Worm (Caenorhabditis elegans) whole organism, L1 larva: ENCODE results near the gene R02D3.8.

Experiments used
- C04F5.9 ChIP-seq: sonication (generic microtip); optimal IDR thresholded peaks from 2 replicates; lab custom pipeline; 2016; ENCODE audit warnings: missing genetic modification characterization, missing compliant biosample characterization
- C34B4.2 ChIP-seq: sonication (generic microtip); optimal IDR thresholded peaks from 2 replicates; lab custom pipeline; 2017; ENCODE audit warnings: mild to moderate bottlenecking, missing genetic modification characterization, missing compliant biosample characterization
- aha-1 ChIP-seq: fragments of 150-350 bp; optimal IDR thresholded peaks from 2 replicates; lab custom pipeline; 2014; ENCODE audit warnings: missing biosample characterization, missing genetic modification characterization
- alr-1 ChIP-seq: fragments of 200-800 bp; sonication (Bioruptor generic); optimal IDR thresholded peaks from 2 replicates; lab custom pipeline; 2018; ENCODE audit warnings: borderline replicate concordance, mild to moderate bottlenecking, missing genetic modification characterization, missing compliant biosample characterization
- ama-1 ChIP-seq: fragments of 150-350 bp; optimal IDR thresholded peaks from 2 replicates; lab custom pipeline; 2014
- ceh-63 ChIP-seq: fragments of 200-800 bp; sonication (Bioruptor generic); optimal IDR thresholded peaks from 2 replicates; lab custom pipeline; 2018; ENCODE audit warnings: mild to moderate bottlenecking, missing genetic modification characterization, missing compliant biosample characterization
- dsc-1 ChIP-seq: sonication (generic microtip); optimal IDR thresholded peaks from 2 replicates; lab custom pipeline; 2016; ENCODE audit warnings: mild to moderate bottlenecking, missing genetic modification characterization, missing compliant biosample characterization
- efl-1 ChIP-seq, 4 experiments: fragments of 150-350 bp; optimal IDR thresholded peaks in 3 of 4; peaks in 1 of 4; 1 replicate in 1 of 4; 2 replicates in 3 of 4; lab custom pipeline; 2014; ENCODE audit warnings: missing biosample characterization in 2 of 4, missing genetic modification characterization in 2 of 4, missing genetic modification reagents in 2 of 4
- efl-3 ChIP-seq: fragments of 200-800 bp; sonication (Bioruptor generic); optimal IDR thresholded peaks from 2 replicates; lab custom pipeline; 2018; ENCODE audit warnings: mild to moderate bottlenecking, missing genetic modification characterization, missing compliant biosample characterization
- egl-13 ChIP-seq: sonication (generic microtip); optimal IDR thresholded peaks from 2 replicates; lab custom pipeline; 2016; ENCODE audit warnings: missing genotype, missing genetic modification reagents, missing genetic modification characterization, missing compliant biosample characterization
- egl-27 ChIP-seq, 2 experiments: fragments of 150-350 bp in 1 of 2; sonication (generic microtip); optimal IDR thresholded peaks; 3 replicates each; lab custom pipeline; 2017 to 2018; ENCODE audit warnings: missing biosample characterization in 2 of 2, missing genetic modification characterization in 2 of 2, missing genetic modification reagents in 2 of 2
- elt-3 ChIP-seq, 6 experiments: fragments of 150-350 bp in 1 of 6; sonication (generic microtip); optimal IDR thresholded peaks; 2 replicates each; lab custom pipeline; 2017 to 2018; ENCODE audit warnings: missing biosample characterization in 6 of 6, missing genetic modification characterization in 6 of 6, inconsistent platforms in 1 of 6
- ets-5 ChIP-seq: fragments of 200-800 bp; sonication (Bioruptor generic); IDR thresholded peaks from 2 replicates; pipeline ENCODE4 v1.3.6; 2022; ENCODE audit warnings: missing genetic modification characterization, missing compliant biosample characterization
- fkh-4 ChIP-seq: sonication (generic microtip); optimal IDR thresholded peaks from 2 replicates; lab custom pipeline; 2016; ENCODE audit warnings: missing compliant biosample characterization, missing genetic modification characterization, borderline replicate concordance
- fkh-8 ChIP-seq: sonication (generic microtip); optimal IDR thresholded peaks from 2 replicates; lab custom pipeline; 2016; ENCODE audit warnings: mild to moderate bottlenecking, missing genetic modification characterization, missing compliant biosample characterization
- fos-1 ChIP-seq: fragments of 150-350 bp; optimal IDR thresholded peaks from 2 replicates; lab custom pipeline; 2014; ENCODE audit warnings: missing biosample characterization, missing genetic modification characterization
- grh-1 ChIP-seq: fragments of 200-800 bp; sonication (Bioruptor generic); IDR thresholded peaks from 2 replicates; pipeline ENCODE4 v1.3.6; 2022; ENCODE audit warnings: missing genetic modification reagents, missing genetic modification characterization, missing compliant biosample characterization
- hlh-17 ChIP-seq: fragments of 200-800 bp; sonication (Bioruptor generic); optimal IDR thresholded peaks from 2 replicates; lab custom pipeline; 2018; ENCODE audit warnings: missing genetic modification characterization, mild to moderate bottlenecking, missing compliant biosample characterization, moderate library complexity, borderline replicate concordance
- hpl-2 ChIP-seq: fragments of 150-350 bp; optimal IDR thresholded peaks from 2 replicates; lab custom pipeline; 2014; ENCODE audit warnings: missing biosample characterization, missing genetic modification reagents, missing genetic modification characterization
- irx-1 ChIP-seq: sonication (generic microtip); optimal IDR thresholded peaks from 2 replicates; lab custom pipeline; 2016; ENCODE audit warnings: missing genetic modification characterization, missing compliant biosample characterization
- lin-14 ChIP-seq: fragments of 200-800 bp; sonication (Bioruptor generic); optimal IDR thresholded peaks from 2 replicates; lab custom pipeline; 2018; ENCODE audit warnings: mild to moderate bottlenecking, missing genetic modification characterization, moderate library complexity, missing compliant biosample characterization
- lin-15B ChIP-seq: fragments of 150-350 bp; sonication (generic microtip); optimal IDR thresholded peaks from 3 replicates; lab custom pipeline; 2014; ENCODE audit warnings: missing biosample characterization, missing genetic modification characterization
- lin-35 ChIP-seq, 2 experiments: fragments of 150-350 bp; optimal IDR thresholded peaks; 2 replicates each; lab custom pipeline; 2014; ENCODE audit warnings: missing biosample characterization in 2 of 2, missing genetic modification characterization in 2 of 2, missing genetic modification reagents in 2 of 2
- lsy-2 ChIP-seq, 2 experiments: fragments of 150-350 bp; optimal IDR thresholded peaks; 2 replicates each; lab custom pipeline; 2014; ENCODE audit warnings: missing biosample characterization in 2 of 2, missing genetic modification characterization in 2 of 2
- mef-2 ChIP-seq: fragments of 150-350 bp; optimal IDR thresholded peaks from 2 replicates; lab custom pipeline; 2014; ENCODE audit warnings: missing biosample characterization, missing genetic modification characterization
- nhr-237 ChIP-seq: fragments of 150-350 bp; optimal IDR thresholded peaks from 2 replicates; lab custom pipeline; 2014; ENCODE audit warnings: missing biosample characterization, missing genetic modification characterization
- nhr-28 ChIP-seq: fragments of 150-350 bp; optimal IDR thresholded peaks from 2 replicates; lab custom pipeline; 2014; ENCODE audit warnings: missing biosample characterization, missing genetic modification characterization
- nhr-47 ChIP-seq: sonication (generic microtip); optimal IDR thresholded peaks from 2 replicates; lab custom pipeline; 2016; ENCODE audit warnings: mild to moderate bottlenecking, missing genetic modification characterization, moderate library complexity, missing compliant biosample characterization
- nhr-76 ChIP-seq: sonication (generic microtip); optimal IDR thresholded peaks from 2 replicates; lab custom pipeline; 2017; ENCODE audit warnings: missing biosample characterization, missing genetic modification characterization
- nhr-90 ChIP-seq: sonication (generic microtip); optimal IDR thresholded peaks from 2 replicates; lab custom pipeline; 2016; ENCODE audit warnings: mild to moderate bottlenecking, missing genetic modification characterization, missing compliant biosample characterization; ENCODE audit not compliant: poor library complexity
- pag-3 ChIP-seq: sonication (generic microtip); optimal IDR thresholded peaks from 2 replicates; lab custom pipeline; 2017; ENCODE audit warnings: missing genetic modification characterization, mild to moderate bottlenecking, missing compliant biosample characterization, antibody characterized with exemption, borderline replicate concordance; ENCODE audit not compliant: insufficient read depth
- pax-3 ChIP-seq: fragments of 200-800 bp; sonication (Bioruptor generic); optimal IDR thresholded peaks from 2 replicates; lab custom pipeline; 2018; ENCODE audit warnings: mild to moderate bottlenecking, missing genetic modification characterization, moderate library complexity, missing compliant biosample characterization
- pqm-1 ChIP-seq: sonication (generic microtip); optimal IDR thresholded peaks from 3 replicates; lab custom pipeline; 2017; ENCODE audit warnings: missing biosample characterization, missing genetic modification characterization
- skn-1 ChIP-seq: fragments of 150-350 bp; optimal IDR thresholded peaks from 2 replicates; lab custom pipeline; 2014; ENCODE audit warnings: missing biosample characterization, missing genetic modification characterization
- snpc-4 ChIP-seq: fragments of 150-350 bp; optimal IDR thresholded peaks from 2 replicates; lab custom pipeline; 2014; ENCODE audit warnings: missing biosample characterization, missing genetic modification characterization
- snu-23 ChIP-seq: sonication (generic microtip); optimal IDR thresholded peaks from 2 replicates; lab custom pipeline; 2016; ENCODE audit warnings: missing genetic modification characterization, missing compliant biosample characterization
- sox-4 ChIP-seq: sonication (generic microtip); optimal IDR thresholded peaks from 2 replicates; lab custom pipeline; 2016; ENCODE audit warnings: missing genetic modification characterization, missing compliant biosample characterization
- tlp-1 ChIP-seq: fragments of 150-350 bp; optimal IDR thresholded peaks from 2 replicates; lab custom pipeline; 2014; ENCODE audit warnings: missing biosample characterization, missing genetic modification characterization
- unc-130 ChIP-seq: fragments of 150-350 bp; optimal IDR thresholded peaks from 2 replicates; lab custom pipeline; 2017; ENCODE audit warnings: missing biosample characterization, missing genetic modification characterization, inconsistent platforms
- unc-62 ChIP-seq: fragments of 150-350 bp; optimal IDR thresholded peaks from 2 replicates; lab custom pipeline; 2014; ENCODE audit warnings: missing biosample characterization, missing genetic modification reagents, missing genetic modification characterization
- unc-86 ChIP-seq: sonication (generic microtip); optimal IDR thresholded peaks from 2 replicates; lab custom pipeline; 2016; ENCODE audit warnings: missing genetic modification characterization, missing compliant biosample characterization
- unc-98 ChIP-seq: fragments of 200-800 bp; sonication (Bioruptor generic); IDR thresholded peaks from 2 replicates; pipeline ENCODE4 v1.3.6; 2022; ENCODE audit warnings: missing genetic modification characterization, missing compliant biosample characterization
- vab-15 ChIP-seq: sonication (generic microtip); optimal IDR thresholded peaks from 2 replicates; lab custom pipeline; 2017; ENCODE audit warnings: missing genotype, mild to moderate bottlenecking, missing genetic modification characterization, missing compliant biosample characterization
- xbp-1 ChIP-seq: sonication (generic microtip); optimal IDR thresholded peaks from 2 replicates; lab custom pipeline; 2016; ENCODE audit warnings: missing genetic modification characterization, missing compliant biosample characterization
- zip-4 ChIP-seq: fragments of 200-800 bp; sonication (Bioruptor generic); optimal IDR thresholded peaks from 2 replicates; lab custom pipeline; 2018; ENCODE audit warnings: mild to moderate bottlenecking, missing genetic modification characterization, moderate library complexity, missing compliant biosample characterization
- ztf-11 ChIP-seq, 2 experiments: sonication (generic microtip); optimal IDR thresholded peaks; 2 replicates each; lab custom pipeline; 2016 to 2017; ENCODE audit warnings: missing genetic modification characterization in 2 of 2, missing biosample characterization in 1 of 2, missing compliant biosample characterization in 1 of 2
- ztf-4 ChIP-seq: fragments of 150-350 bp; optimal IDR thresholded peaks from 2 replicates; lab custom pipeline; 2014; ENCODE audit warnings: missing biosample characterization, missing genetic modification characterization

R02D3.8 gene

DNA sequence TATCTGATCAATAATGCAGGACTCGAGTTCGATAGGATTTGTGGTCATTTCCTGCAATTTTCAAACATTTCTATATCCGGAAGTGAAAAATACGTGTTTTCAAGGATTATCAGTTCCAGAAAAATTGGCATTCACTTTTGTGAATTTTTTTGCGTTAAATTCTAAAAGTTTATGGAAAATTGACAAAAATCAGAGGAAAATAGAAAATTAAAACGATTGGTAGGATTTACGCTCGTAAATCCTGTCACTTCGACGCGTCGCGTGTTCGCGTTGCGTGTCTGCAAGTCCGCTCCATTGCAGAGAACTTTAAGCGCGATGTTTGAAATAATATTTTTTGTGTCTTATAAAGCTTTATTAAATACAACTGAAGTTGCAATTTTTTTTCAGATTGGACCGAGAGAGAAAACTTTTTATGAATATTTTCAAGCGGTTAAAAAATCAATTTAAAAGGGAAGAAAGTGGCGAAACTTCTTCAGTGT, 1.6 kb downstream of the R02D3.8 start, which contains the start of gene rcat-1 (continued):
- TF ChIP-seq efl-3 (GFP tag; lab: Kevin White, UChicago) (no peak), fos-1 (tag; lab: Kevin White, UChicago) (peak; percentile 52), hlh-17 (no peak), tlp-1 (tag; lab: Kevin White, UChicago) (no peak), egl-27 (tag; optimal IDR thresholded peaks at IDR 0.05; lab: Kevin White, UChicago) (peak in 1 of 2 experiments; percentile 43), irx-1 (tag; lab: Kevin White, UChicago) (peak; percentile 47), nhr-90 (peak; percentile 55), mef-2 (no peak), sox-4 (tag; lab: Kevin White, UChicago) (no peak), ets-5 (GFP tag; lab: Robert Waterston, UW) (no peak), lsy-2 (tag; optimal IDR thresholded peaks at IDR 0.05; lab: Kevin White, UChicago) (peak; percentile 85 to 96), ztf-4 (tag; lab: Kevin White, UChicago) (no peak), zip-4 (GFP tag; lab: Kevin White, UChicago) (no peak), unc-98 (GFP tag; lab: Robert Waterston, UW) (no peak), snu-23 (peak; percentile 88), unc-62 (GFP tag; lab: Kevin White, UChicago) (no peak), fkh-8 (tag; lab: Kevin White, UChicago) (peak; percentile 76), lin-15B (peak; percentile 96), ceh-63 (GFP tag; lab: Kevin White, UChicago) (no peak), pqm-1 (tag; lab: Kevin White, UChicago) (no peak), fkh-4 (tag; lab: Kevin White, UChicago) (no peak), nhr-237 (tag; lab: Kevin White, UChicago) (peak; percentile 81), egl-13 (no peak), ama-1 (peak; percentile 8), unc-130 (tag; lab: Kevin White, UChicago) (peak; percentile 98), vab-15 (tag; lab: Kevin White, UChicago) (no peak), grh-1 (GFP tag; lab: Robert Waterston, UW) (no peak), ztf-11 (tag; optimal IDR thresholded peaks at IDR 0.05; lab: Kevin White, UChicago) (no peak), snpc-4 (peak; percentile 29), xbp-1 (tag; lab: Kevin White, UChicago) (peak; percentile 75), dsc-1 (tag; lab: Kevin White, UChicago) (peak; percentile 44), skn-1 (tag; lab: Kevin White, UChicago) (peak; percentile 89)

DNA sequence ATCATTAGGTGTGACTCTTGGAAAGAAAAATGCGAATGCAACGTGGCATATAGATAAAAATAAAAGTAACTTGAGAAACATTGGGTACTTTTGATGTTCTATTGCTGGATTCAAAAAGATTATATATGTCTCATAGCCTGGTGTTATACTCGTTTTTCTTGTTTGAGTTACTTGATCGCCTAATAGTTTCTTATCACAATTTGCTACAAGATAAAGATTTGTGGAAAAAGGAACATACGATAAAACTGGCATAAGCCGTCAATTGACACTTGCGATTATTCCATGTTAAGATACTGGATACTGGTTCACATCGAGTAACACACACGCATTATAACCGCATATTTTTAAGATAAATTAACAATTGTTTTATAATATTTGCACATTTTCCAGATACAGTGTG, 4.5 kb downstream of the R02D3.8 start, which contains the start of gene grl-19:
grl-19 (minus strand) TSS at position 101 of the 400 bp plus-strand sequence.
- TF ChIP-seq skn-1 (tag; lab: Kevin White, UChicago) (no peak), nhr-76 (no peak), ama-1 (no peak), C34B4.2 (tag; lab: Kevin White, UChicago) (no peak), hlh-17 (no peak), C04F5.9 (tag; lab: Kevin White, UChicago) (no peak)
- TF ChIP-seq, all 84 proteins: peak for 0

DNA sequence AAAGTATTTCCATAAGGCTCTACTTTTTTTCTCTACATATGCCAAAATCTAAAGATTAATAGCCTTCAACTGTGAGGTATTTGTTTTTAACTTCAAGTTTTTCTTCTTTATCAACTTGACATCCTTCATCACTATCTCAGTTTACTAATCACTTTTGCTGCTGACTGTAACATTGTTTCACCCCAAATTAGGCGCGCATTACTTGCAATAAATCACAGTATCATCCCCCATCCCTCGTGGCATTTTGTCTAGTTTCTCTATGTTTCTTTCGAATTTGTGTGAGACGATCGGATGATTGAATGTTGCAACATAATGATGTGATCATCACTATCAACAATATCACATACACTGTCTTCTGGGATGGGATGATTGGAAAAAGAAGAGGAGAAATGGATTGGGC, 9.5 kb downstream of the R02D3.8 start:
- no peak for TF ChIP-seq nhr-76
- TF ChIP-seq grh-1 (GFP tag; lab: Robert Waterston, UW) = peak; percentile 43; the same call in 1 of the 2 replicates
- TF ChIP-seq unc-130 (tag; lab: Kevin White, UChicago) = peak; percentile 32
- no peak for TF ChIP-seq C34B4.2 (tag; lab: Kevin White, UChicago)
- no peak for TF ChIP-seq unc-86 (tag; lab: Kevin White, UChicago)
- TF ChIP-seq efl-1 (optimal IDR thresholded peaks at IDR 0.05; lab: Kevin White, UChicago) = peak in 1 of 2 experiments; percentile 7
- peak in 1 of 2 experiments; percentile 84 for TF ChIP-seq efl-1 (GFP tag; optimal IDR thresholded peaks at IDR 0.05 in 1 of 2; lab: Kevin White, UChicago)
- peak; percentile 2 for TF ChIP-seq hpl-2 (GFP tag; lab: Kevin White, UChicago)
- TF ChIP-seq lsy-2 (tag; optimal IDR thresholded peaks at IDR 0.05; lab: Kevin White, UChicago) = peak; percentile 13 to 62
- peak; percentile 64 for TF ChIP-seq vab-15 (tag; lab: Kevin White, UChicago)
- TF ChIP-seq alr-1 = no peak
- TF ChIP-seq lin-35 (GFP tag; optimal IDR thresholded peaks at IDR 0.05; lab: Kevin White, UChicago) = peak in 1 of 2 experiments; percentile 76
- peak in 3 of 6 experiments; percentile 35 to 98 (median 92) for TF ChIP-seq elt-3 (tag; optimal IDR thresholded peaks at IDR 0.05; lab: Kevin White, UChicago)
- TF ChIP-seq aha-1 (tag; lab: Kevin White, UChicago) = no peak
- TF ChIP-seq lin-14 (GFP tag; lab: Kevin White, UChicago) = peak; percentile 67
- no peak for TF ChIP-seq nhr-28 (tag; lab: Kevin White, UChicago)
- TF ChIP-seq snu-23 = peak; percentile 64
- peak; percentile 44 for TF ChIP-seq nhr-47 (tag; lab: Kevin White, UChicago)
- TF ChIP-seq pax-3 (tag; lab: Kevin White, UChicago) = no peak
- no peak for TF ChIP-seq ztf-11 (tag; optimal IDR thresholded peaks at IDR 0.05; lab: Kevin White, UChicago)
- TF ChIP-seq egl-13 = no peak
- TF ChIP-seq snpc-4 = no peak
- TF ChIP-seq pag-3 (tag; lab: Kevin White, UChicago) = no peak
